Fruit fly (Drosophila melanogaster) whole organism, embryonic: Measurements from ENCODE around the gene Jhbp16.

Experiments used
- Adf1 ChIP-seq: fragments of 200-800 bp; sonication (Bioruptor generic); IDR thresholded peaks from 2 replicates; pipeline ENCODE4 v1.3.6; 2022; ENCODE audit warnings: missing biosample characterization, missing genetic modification characterization
- BEAF-32 ChIP-seq: fragments of 200-800 bp; sonication (Bioruptor generic); optimal IDR thresholded peaks from 3 replicates; lab custom pipeline; 2017; ENCODE audit warnings: missing biosample characterization, missing genetic modification characterization, mild to moderate bottlenecking, moderate library complexity, missing genetic modification reagents
- Bgb ChIP-seq: fragments of 200-800 bp; sonication (Bioruptor generic); IDR thresholded peaks from 2 replicates; pipeline ENCODE4 v1.3.6; 2022; ENCODE audit warnings: missing biosample characterization, missing genetic modification characterization; ENCODE audit not compliant: partially characterized antibody
- Bteb2 ChIP-seq: fragments of 200-800 bp; sonication (Bioruptor generic); optimal IDR thresholded peaks from 2 replicates; lab custom pipeline; 2016; ENCODE audit warnings: missing biosample characterization, missing genetic modification characterization
- CG10366 ChIP-seq: fragments of 200-800 bp; sonication (Bioruptor generic); IDR thresholded peaks from 2 replicates; pipeline ENCODE4 v1.3.6; 2022; ENCODE audit warnings: missing biosample characterization, missing genetic modification characterization
- CG10959 ChIP-seq: fragments of 200-800 bp; sonication (Bioruptor generic); IDR thresholded peaks from 2 replicates; pipeline ENCODE4 v1.3.6; 2022; ENCODE audit warnings: missing biosample characterization, missing genetic modification characterization
- CG14710 ChIP-seq: fragments of 200-800 bp; sonication (Bioruptor generic); optimal IDR thresholded peaks from 3 replicates; lab custom pipeline; 2019; ENCODE audit warnings: missing biosample characterization, mild to moderate bottlenecking, missing genetic modification characterization, moderate library complexity
- CG14965 ChIP-seq: fragments of 200-800 bp; sonication (Bioruptor generic); optimal IDR thresholded peaks from 2 replicates; lab custom pipeline; 2016; ENCODE audit warnings: missing biosample characterization, missing genetic modification characterization, borderline replicate concordance
- CG15601 ChIP-seq: fragments of 200-800 bp; sonication (Bioruptor generic); optimal IDR thresholded peaks from 3 replicates; lab custom pipeline; 2019; ENCODE audit warnings: missing biosample characterization, mild to moderate bottlenecking, missing genetic modification characterization, moderate library complexity
- CG17359 ChIP-seq: fragments of 200-800 bp; sonication (Bioruptor generic); optimal IDR thresholded peaks from 3 replicates; lab custom pipeline; 2018; ENCODE audit warnings: missing biosample characterization, mild to moderate bottlenecking, missing genetic modification characterization, moderate library complexity
- CG18262 ChIP-seq: fragments of 200-800 bp; optimal IDR thresholded peaks from 3 replicates; lab custom pipeline; 2019; ENCODE audit warnings: missing biosample characterization, mild to moderate bottlenecking, missing genetic modification characterization, moderate library complexity
- CG1832 ChIP-seq: fragments of 200-800 bp; sonication (Bioruptor generic); optimal IDR thresholded peaks from 2 replicates; lab custom pipeline; 2017; ENCODE audit warnings: missing biosample characterization, mild to moderate bottlenecking, missing genetic modification characterization, inconsistent platforms
- CG18619 ChIP-seq: fragments of 200-800 bp; sonication (Bioruptor generic); optimal IDR thresholded peaks from 3 replicates; lab custom pipeline; 2017; ENCODE audit warnings: missing biosample characterization, mild to moderate bottlenecking, missing genetic modification characterization
- CG32772 ChIP-seq: fragments of 200-800 bp; sonication (Bioruptor generic); IDR thresholded peaks from 2 replicates; pipeline ENCODE4 v1.3.6; 2022; ENCODE audit warnings: missing biosample characterization, missing genetic modification characterization
- CG4820 ChIP-seq: fragments of 200-800 bp; sonication (Bioruptor generic); optimal IDR thresholded peaks from 3 replicates; lab custom pipeline; 2016; ENCODE audit warnings: missing biosample characterization, missing genetic modification characterization
- CG4854 ChIP-seq: fragments of 200-800 bp; sonication (Bioruptor generic); optimal IDR thresholded peaks from 2 replicates; lab custom pipeline; 2016; ENCODE audit warnings: missing biosample characterization, missing genetic modification characterization, inconsistent platforms
- CG6765 ChIP-seq: fragments of 200-800 bp; sonication (Bioruptor generic); optimal IDR thresholded peaks from 3 replicates; lab custom pipeline; 2017; ENCODE audit warnings: missing biosample characterization, mild to moderate bottlenecking, missing genetic modification characterization
- CG8765 ChIP-seq: fragments of 200-800 bp; sonication (Bioruptor generic); IDR thresholded peaks from 2 replicates; pipeline ENCODE4 v1.3.6; 2022; ENCODE audit warnings: missing biosample characterization, missing genetic modification characterization
- CG9437 ChIP-seq: fragments of 200-800 bp; sonication (Bioruptor generic); optimal IDR thresholded peaks from 2 replicates; lab custom pipeline; 2018; ENCODE audit warnings: missing biosample characterization, mild to moderate bottlenecking, missing genetic modification characterization
- CG9797 ChIP-seq: fragments of 200-800 bp; sonication (Bioruptor generic); optimal IDR thresholded peaks from 3 replicates; lab custom pipeline; 2018; ENCODE audit warnings: missing biosample characterization, mild to moderate bottlenecking, missing genetic modification characterization
- Dip2 ChIP-seq: fragments of 200-800 bp; sonication (Bioruptor generic); IDR thresholded peaks from 2 replicates; pipeline ENCODE4 v1.3.6; 2022; ENCODE audit warnings: missing biosample characterization, missing genetic modification characterization
- Dp ChIP-seq: fragments of 200-800 bp; sonication (Bioruptor generic); optimal IDR thresholded peaks from 2 replicates; lab custom pipeline; 2018; ENCODE audit warnings: missing biosample characterization, mild to moderate bottlenecking, missing genetic modification characterization, moderate library complexity
- E2f1 ChIP-seq: fragments of 200-800 bp; sonication (Bioruptor generic); IDR thresholded peaks from 2 replicates; pipeline ENCODE4 v1.3.6; 2022; ENCODE audit warnings: missing biosample characterization, missing genetic modification characterization
- Eip74EF ChIP-seq, 2 experiments: fragments of 200-800 bp in 1 of 2; fragments of >200 bp in 1 of 2; sonication (Bioruptor generic) in 1 of 2; optimal IDR thresholded peaks; 2 replicates each; lab custom pipeline; 2017 to 2019; ENCODE audit warnings: missing biosample characterization in 2 of 2, missing genetic modification characterization in 2 of 2, mild to moderate bottlenecking in 1 of 2, moderate library complexity in 1 of 2
- HLHmδ ChIP-seq: fragments of 200-800 bp; sonication (Bioruptor generic); optimal IDR thresholded peaks from 2 replicates; lab custom pipeline; 2018; ENCODE audit warnings: missing biosample characterization, mild to moderate bottlenecking, missing genetic modification characterization, moderate library complexity
- Hand ChIP-seq: fragments of 200-800 bp; sonication (Bioruptor generic); optimal IDR thresholded peaks from 2 replicates; lab custom pipeline; 2017; ENCODE audit warnings: mild to moderate bottlenecking, missing biosample characterization, missing genetic modification reagents, missing genetic modification characterization
- Kr ChIP-seq: fragments of 200-800 bp; sonication (Bioruptor generic); optimal IDR thresholded peaks from 2 replicates; lab custom pipeline; 2017; ENCODE audit warnings: missing biosample characterization, mild to moderate bottlenecking, missing genetic modification characterization
- NC2β ChIP-seq: fragments of 200-800 bp; sonication (Bioruptor generic); optimal IDR thresholded peaks from 2 replicates; lab custom pipeline; 2016; ENCODE audit warnings: missing biosample characterization, missing genetic modification characterization
- Nf-YA ChIP-seq: fragments of 200-800 bp; sonication (Bioruptor generic); IDR thresholded peaks from 2 replicates; pipeline ENCODE4 v1.3.6; 2022; ENCODE audit warnings: missing biosample characterization, missing genetic modification characterization
- PHDP ChIP-seq: fragments of 200-800 bp; sonication (Bioruptor generic); optimal IDR thresholded peaks from 3 replicates; lab custom pipeline; 2018; ENCODE audit warnings: missing biosample characterization, mild to moderate bottlenecking, missing genetic modification characterization, moderate library complexity
- Ptx1 ChIP-seq: fragments of 200-800 bp; sonication (Bioruptor generic); IDR thresholded peaks from 2 replicates; pipeline ENCODE4 v1.3.6; 2022; ENCODE audit warnings: missing biosample characterization, missing genetic modification characterization
- Six4 ChIP-seq: fragments of 200-800 bp; sonication (Bioruptor generic); optimal IDR thresholded peaks from 2 replicates; lab custom pipeline; 2016; ENCODE audit warnings: missing biosample characterization, missing genetic modification characterization
- Xbp1 ChIP-seq: fragments of 200-800 bp; sonication (Bioruptor generic); optimal IDR thresholded peaks from 3 replicates; lab custom pipeline; 2016; ENCODE audit warnings: missing biosample characterization, mild to moderate bottlenecking, missing genetic modification characterization
- ase ChIP-seq: fragments of 200-800 bp; sonication (Bioruptor generic); IDR thresholded peaks from 3 replicates; pipeline ENCODE4 v1.3.6; 2022; ENCODE audit warnings: missing biosample characterization, missing genetic modification characterization
- bsh ChIP-seq, 2 experiments: fragments of 200-800 bp; sonication (Bioruptor generic); optimal IDR thresholded peaks; 2 replicates each; lab custom pipeline; 2017 to 2018; ENCODE audit warnings: mild to moderate bottlenecking in 2 of 2, missing biosample characterization in 2 of 2, missing genetic modification characterization in 2 of 2, moderate library complexity in 1 of 2
- btn ChIP-seq: fragments of 200-800 bp; sonication (Bioruptor generic); optimal IDR thresholded peaks from 2 replicates; lab custom pipeline; 2016; ENCODE audit warnings: missing biosample characterization, missing genetic modification characterization
- danr ChIP-seq: fragments of 200-800 bp; sonication (Bioruptor generic); IDR thresholded peaks from 2 replicates; pipeline ENCODE4 v1.3.6; 2022; ENCODE audit warnings: missing biosample characterization, missing genetic modification characterization
- en ChIP-seq: fragments of 200-800 bp; sonication (Bioruptor generic); optimal IDR thresholded peaks from 2 replicates; lab custom pipeline; 2016; ENCODE audit warnings: missing biosample characterization, missing genetic modification characterization
- fru ChIP-seq: fragments of >200 bp; optimal IDR thresholded peaks from 2 replicates; lab custom pipeline; 2017
- peb ChIP-seq: fragments of 200-800 bp; sonication (Bioruptor generic); IDR thresholded peaks from 2 replicates; pipeline ENCODE4 v1.3.6; 2022; ENCODE audit warnings: missing biosample characterization, missing genetic modification characterization
- prd ChIP-seq, 3 experiments: fragments of >200 bp in 2 of 3; fragments of 200-800 bp in 1 of 3; sonication (Bioruptor generic) in 1 of 3; optimal IDR thresholded peaks in 2 of 3; IDR thresholded peaks in 1 of 3; 2 replicates in 2 of 3; 3 replicates in 1 of 3; pipeline versions ENCODE4 v1.3.6 to Lab custom; 2017 to 2022; ENCODE audit warnings: missing biosample characterization in 1 of 3, missing genetic modification characterization in 1 of 3
- pros ChIP-seq: fragments of 200-800 bp; sonication (Bioruptor generic); optimal IDR thresholded peaks from 3 replicates; lab custom pipeline; 2019; ENCODE audit warnings: missing biosample characterization, mild to moderate bottlenecking, missing genetic modification characterization, moderate library complexity
- rib ChIP-seq: fragments of 200-800 bp; sonication (Bioruptor generic); IDR thresholded peaks from 2 replicates; pipeline ENCODE4 v1.3.6; 2022; ENCODE audit warnings: missing biosample characterization, missing genetic modification characterization
- ro ChIP-seq: fragments of 200-800 bp; sonication (Bioruptor generic); IDR thresholded peaks from 2 replicates; pipeline ENCODE4 v1.3.6; 2022; ENCODE audit warnings: missing biosample characterization, missing genetic modification characterization
- run ChIP-seq: fragments of 200-800 bp; sonication (Bioruptor generic); optimal IDR thresholded peaks from 3 replicates; lab custom pipeline; 2018; ENCODE audit warnings: missing biosample characterization, mild to moderate bottlenecking, missing genetic modification characterization
- sima ChIP-seq: fragments of 200-800 bp; sonication (Bioruptor generic); optimal IDR thresholded peaks from 2 replicates; lab custom pipeline; 2016; ENCODE audit warnings: missing biosample characterization, missing genetic modification characterization
- tgo ChIP-seq: fragments of 200-800 bp; sonication (Bioruptor generic); IDR thresholded peaks from 3 replicates; pipeline ENCODE4 v1.3.6; 2022; ENCODE audit warnings: missing biosample characterization, missing genetic modification characterization
- vnd ChIP-seq: fragments of 200-800 bp; sonication (Bioruptor generic); IDR thresholded peaks from 3 replicates; pipeline ENCODE4 v1.3.6; 2022; ENCODE audit warnings: missing biosample characterization, missing genetic modification characterization; ENCODE audit not compliant: partially characterized antibody
- zfh2 ChIP-seq: fragments of 200-800 bp; sonication (Bioruptor generic); optimal IDR thresholded peaks from 2 replicates; lab custom pipeline; 2016; ENCODE audit warnings: missing biosample characterization, missing genetic modification characterization

The Jhbp16 gene

DNA sequence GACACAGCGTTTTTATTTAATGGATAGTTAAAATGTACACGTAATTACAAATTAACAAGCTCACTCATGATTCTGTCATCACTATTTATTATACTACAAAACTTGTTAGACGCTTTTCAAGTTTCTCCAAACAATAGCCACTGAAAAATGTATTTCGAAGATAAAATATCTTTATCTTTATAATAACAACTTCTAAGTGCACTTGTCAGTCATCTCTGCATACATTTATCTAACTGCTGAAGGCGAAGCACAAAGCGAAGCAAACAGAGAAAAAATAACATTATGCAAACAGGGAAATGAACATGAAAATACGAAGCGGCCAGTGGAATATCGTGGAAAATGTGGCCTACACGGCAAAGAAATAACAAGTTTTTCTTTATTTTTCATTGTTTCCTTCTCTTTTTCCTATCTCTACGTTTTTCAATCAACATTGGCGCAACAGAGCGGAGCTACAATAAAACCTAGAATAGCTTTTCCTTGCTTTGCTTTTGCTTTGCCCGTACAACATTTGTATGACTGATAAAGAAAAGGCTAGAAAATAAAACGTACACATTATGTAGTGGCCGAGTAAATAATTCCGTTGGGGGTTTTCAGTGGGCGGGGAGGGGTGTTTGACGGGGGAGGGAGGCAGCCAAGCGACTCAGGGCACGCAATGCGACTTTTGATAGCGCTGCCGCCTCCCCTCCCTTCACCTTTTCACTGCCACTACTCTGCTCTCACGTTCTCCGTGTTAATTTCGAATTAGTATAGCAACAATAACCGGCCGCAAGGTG, 34.6 kb upstream of the Jhbp16 start (continued):
- TF ChIP-seq Six4 (GFP tag; lab: Kevin White, UChicago) = no peak
- TF ChIP-seq peb = no peak
- TF ChIP-seq prd (optimal IDR thresholded peaks at IDR 0.05; lab: Kevin White, UChicago) = no peak
- TF ChIP-seq prd (GFP tag; IDR thresholded peaks at IDR 0.05; lab: Robert Waterston, UW) = no peak
- peak; percentile 4 for TF ChIP-seq CG14710 (tag; lab: Kevin White, UChicago)
- no peak for TF ChIP-seq CG9437 (GFP tag; lab: Kevin White, UChicago)
- no peak for TF ChIP-seq zfh2 (GFP tag; lab: Kevin White, UChicago)
- no peak for TF ChIP-seq Adf1
- no peak for TF ChIP-seq Xbp1 (GFP tag; lab: Kevin White, UChicago)
- TF ChIP-seq NC2β (GFP tag; lab: Kevin White, UChicago) = no peak
- peak; percentile 50 for TF ChIP-seq CG15601 (tag; lab: Kevin White, UChicago)
- TF ChIP-seq bsh (GFP tag; optimal IDR thresholded peaks at IDR 0.05; lab: Kevin White, UChicago) = peak in 1 of 2 experiments; percentile 14
- TF ChIP-seq CG4854 = no peak
- TF ChIP-seq vnd (GFP tag; lab: Robert Waterston, UW) = no peak
- TF ChIP-seq CG18619 (GFP tag; lab: Kevin White, UChicago) = no peak
- no peak for TF ChIP-seq danr (GFP tag; lab: Robert Waterston, UW)
- no peak for TF ChIP-seq btn (GFP tag; lab: Kevin White, UChicago)
- TF ChIP-seq CG18262 (tag; lab: Kevin White, UChicago) = peak; percentile 2
- no peak for TF ChIP-seq CG10959
- TF ChIP-seq CG32772 = no peak
- peak; percentile 62 for TF ChIP-seq pros (GFP tag; lab: Kevin White, UChicago)
- no peak for TF ChIP-seq sima (GFP tag; lab: Kevin White, UChicago)
- peak; percentile 39 for TF ChIP-seq HLHmδ (GFP tag; lab: Kevin White, UChicago)
- TF ChIP-seq Bgb (GFP tag; lab: Robert Waterston, UW) = no peak; the same call in 1 of the 2 replicates
- TF ChIP-seq Hand = no peak
- no peak for TF ChIP-seq CG10366
- no peak for TF ChIP-seq Bteb2 (GFP tag; lab: Kevin White, UChicago)
- TF ChIP-seq Ptx1 (GFP tag; lab: Robert Waterston, UW) = peak; percentile 43; the same call in 1 of the 2 replicates
- no peak for TF ChIP-seq tgo (GFP tag; lab: Robert Waterston, UW)
- TF ChIP-seq BEAF-32 = no peak
- no peak for TF ChIP-seq run (tag; lab: Kevin White, UChicago)
- TF ChIP-seq fru = no peak
- TF ChIP-seq E2f1 (GFP tag; lab: Robert Waterston, UW) = 0 out of 2 replicates have a peak, but pooled peaks have one; percentile 24
- TF ChIP-seq ro (GFP tag; lab: Robert Waterston, UW) = no peak
- TF ChIP-seq CG17359 (tag; lab: Kevin White, UChicago) = no peak
- TF ChIP-seq CG4820 (GFP tag; lab: Kevin White, UChicago) = no peak
- peak; percentile 24 for TF ChIP-seq PHDP
- TF ChIP-seq CG9797 = no peak
- no peak for TF ChIP-seq Dp (GFP tag; lab: Kevin White, UChicago)
- TF ChIP-seq Kr (GFP tag; lab: Kevin White, UChicago) = no peak
- TF ChIP-seq Dip2 (GFP tag; lab: Robert Waterston, UW) = no peak
- peak in 1 of 2 experiments; percentile 52 for TF ChIP-seq Eip74EF (GFP tag; optimal IDR thresholded peaks at IDR 0.05; lab: Kevin White, UChicago)
- peak; percentile 41; the same call in 1 of the 2 replicates for TF ChIP-seq CG8765 (GFP tag; lab: Robert Waterston, UW)
- no peak for TF ChIP-seq CG1832 (GFP tag; lab: Kevin White, UChicago)
- no peak for TF ChIP-seq CG14965 (GFP tag; lab: Kevin White, UChicago)
- TF ChIP-seq en (GFP tag; lab: Kevin White, UChicago) = no peak
- 0 out of 3 replicates have a peak, but pooled peaks have one; percentile 24 for TF ChIP-seq ase
- peak; percentile 27 for TF ChIP-seq CG6765 (GFP tag; lab: Kevin White, UChicago)
- peak; percentile 16; the same call in 1 of the 2 replicates for TF ChIP-seq rib
- no peak for TF ChIP-seq Nf-YA (GFP tag; lab: Robert Waterston, UW)
